Worm (Caenorhabditis elegans): ENCODE measurements around the gene msp-45.

DNA sequence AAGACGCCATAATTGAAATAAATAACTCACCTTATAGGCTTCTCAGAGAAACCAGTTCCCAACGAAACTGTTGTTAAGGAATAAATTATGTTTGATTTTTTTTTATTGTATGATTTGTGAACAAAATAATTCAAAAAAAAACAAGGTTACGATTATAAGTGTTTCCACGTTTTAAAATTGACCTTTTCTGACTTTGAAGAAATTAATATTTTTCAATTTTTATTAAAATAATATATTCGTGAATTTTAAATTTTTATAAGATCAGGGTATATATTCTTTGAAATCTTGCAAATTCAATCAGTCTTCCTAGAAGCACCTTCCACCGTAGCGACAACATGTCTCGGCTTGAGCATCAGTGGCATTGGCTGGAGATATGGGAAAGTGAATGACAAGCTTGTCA, 17.5 kb upstream of the msp-45 start, which contains the start of gene C27D6.3:
- TF ChIP-seq nhr-11 (tag; optimal IDR thresholded peaks at IDR 0.05) = no peak
- TF ChIP-seq che-1 (tag; optimal IDR thresholded peaks at IDR 0.05) = no peak
- no peak for TF ChIP-seq unc-55 (GFP tag; optimal IDR thresholded peaks at IDR 0.05)
